Fruit fly (Drosophila melanogaster) S2 (cell line): ENCODE measurements around the gene CG18731.

ENCODE experiments used
- CG8478 ChIP-seq: fragments of >200 bp; optimal IDR thresholded peaks from 2 replicates; lab custom pipeline; 2018
- CTCF ChIP-seq, 2 experiments: fragments of >200 bp; optimal IDR thresholded peaks; 2 replicates each; lab custom pipeline; 2018

CG18731 gene

dm6 chr3R:29724745-29725144 lies at the start of gene CG18731, which contains the start of gene Naa40:
CG18731 (plus strand) TSS chr3R:29725027.
Naa40 (minus strand) TSS chr3R:29724950.
- no peak for TF ChIP-seq CTCF (optimal IDR thresholded peaks at IDR 0.05; lab: Kevin White, UChicago)
- no peak for TF ChIP-seq CG8478 (lab: Kevin White, UChicago)

DNA sequence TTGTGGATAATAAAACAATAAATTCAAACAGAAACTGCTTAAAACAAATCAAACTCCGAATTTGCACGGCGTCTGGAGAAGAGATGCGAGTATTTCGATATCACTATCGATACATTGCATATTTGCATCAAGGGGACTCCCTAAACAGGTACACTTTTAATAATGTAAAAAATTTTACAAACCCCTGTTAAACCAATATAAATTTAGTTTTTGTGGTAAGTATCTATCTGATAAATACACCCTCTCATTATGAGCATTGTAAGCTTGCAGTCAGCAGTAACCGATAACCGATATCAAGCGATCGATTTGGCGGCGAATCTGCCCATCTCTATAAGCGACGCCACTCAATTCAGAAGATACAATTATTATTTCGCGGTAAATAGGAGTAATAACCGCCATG lies 49.5 kb upstream of the CG18731 start, which contains the start of the genes Bub3 and Cap-D2:
Bub3 (minus strand) TSS at position 89 of the 400 bp plus-strand sequence.
Cap-D2 (plus strand) TSS at position 319 of the 400 bp plus-strand sequence.
- TF ChIP-seq CG8478 (lab: Kevin White, UChicago) (no peak), CTCF (optimal IDR thresholded peaks at IDR 0.05; lab: Kevin White, UChicago) (no peak)

dm6 chr3R:29681241-29681640 lies 43.6 kb upstream of the CG18731 start:
- TF ChIP-seq CTCF (optimal IDR thresholded peaks at IDR 0.05; lab: Kevin White, UChicago): no peak
- TF ChIP-seq CG8478 (lab: Kevin White, UChicago): no peak

DNA sequence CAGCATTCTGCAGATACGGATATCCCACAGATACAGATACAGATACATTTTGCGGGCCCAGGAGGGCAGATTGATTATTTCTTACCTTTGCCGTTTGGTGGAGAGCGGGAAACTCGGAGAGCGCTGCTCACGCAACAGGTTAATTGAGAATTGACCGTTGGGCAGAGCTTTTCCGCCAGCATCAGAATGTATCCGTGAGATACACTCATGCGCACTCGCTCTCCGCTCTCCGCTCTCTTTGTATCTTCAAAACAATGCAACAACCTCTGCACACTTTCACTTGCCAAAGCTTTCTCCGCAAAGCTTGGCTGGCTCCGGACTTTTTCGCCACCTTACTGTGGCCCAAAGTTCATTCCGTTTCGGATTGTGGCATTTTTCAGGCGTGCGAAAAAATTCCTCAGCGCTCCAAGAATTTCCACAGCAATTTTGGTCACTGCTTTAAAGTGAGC lies 42.7 kb upstream of the CG18731 start, which contains the start of the genes CG7582 and Gycalpha99B:
CG7582 (minus strand) TSS at position 127 of the 449 bp plus-strand sequence.
Gycalpha99B (plus strand) TSS at position 352 of the 449 bp plus-strand sequence.
- TF ChIP-seq CG8478 (lab: Kevin White, UChicago) (no peak), CTCF (optimal IDR thresholded peaks at IDR 0.05; lab: Kevin White, UChicago) (peak in 1 of 2 experiments; percentile 13)

- no peak for TF ChIP-seq CTCF (optimal IDR thresholded peaks at IDR 0.05; lab: Kevin White, UChicago)
Observed at dm6 chr3R:29686698-29687097, 38.1 kb upstream of the CG18731 start.

DNA sequence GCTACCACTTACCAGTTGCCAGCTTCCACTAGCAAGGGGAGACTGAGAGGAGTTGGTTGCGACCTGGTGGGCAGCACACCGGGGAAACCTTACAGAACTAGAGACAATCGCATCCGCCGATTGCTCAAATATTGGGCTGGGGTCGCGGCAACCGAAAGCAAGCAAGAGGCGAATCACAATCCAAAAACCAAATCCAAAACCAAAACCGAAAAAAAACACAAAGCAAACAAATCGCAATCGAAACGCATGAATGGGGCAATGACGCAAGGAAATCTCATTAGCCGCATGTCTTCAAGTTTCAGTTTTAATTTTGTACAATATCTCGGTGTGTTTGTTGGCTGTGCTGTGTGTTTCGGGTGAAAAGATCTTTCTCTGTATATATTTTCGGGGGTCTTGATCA lies 35.6 kb upstream of the CG18731 start, which contains the start of gene Obp99c:
Obp99c (minus strand) TSS at position 101 of the 400 bp plus-strand sequence.
- TF ChIP-seq CG8478 (lab: Kevin White, UChicago) (no peak), CTCF (optimal IDR thresholded peaks at IDR 0.05; lab: Kevin White, UChicago) (no peak)

- no peak for TF ChIP-seq CG8478 (lab: Kevin White, UChicago)
- TF ChIP-seq CTCF (optimal IDR thresholded peaks at IDR 0.05; lab: Kevin White, UChicago): no peak
Observed at dm6 chr3R:29689833-29690538, 34.8 kb upstream of the CG18731 start.

- no peak for TF ChIP-seq CTCF (optimal IDR thresholded peaks at IDR 0.05; lab: Kevin White, UChicago)
- TF ChIP-seq CG8478 (lab: Kevin White, UChicago): no peak
Observed at dm6 chr3R:29690539-29690852, 34.3 kb upstream of the CG18731 start.

DNA sequence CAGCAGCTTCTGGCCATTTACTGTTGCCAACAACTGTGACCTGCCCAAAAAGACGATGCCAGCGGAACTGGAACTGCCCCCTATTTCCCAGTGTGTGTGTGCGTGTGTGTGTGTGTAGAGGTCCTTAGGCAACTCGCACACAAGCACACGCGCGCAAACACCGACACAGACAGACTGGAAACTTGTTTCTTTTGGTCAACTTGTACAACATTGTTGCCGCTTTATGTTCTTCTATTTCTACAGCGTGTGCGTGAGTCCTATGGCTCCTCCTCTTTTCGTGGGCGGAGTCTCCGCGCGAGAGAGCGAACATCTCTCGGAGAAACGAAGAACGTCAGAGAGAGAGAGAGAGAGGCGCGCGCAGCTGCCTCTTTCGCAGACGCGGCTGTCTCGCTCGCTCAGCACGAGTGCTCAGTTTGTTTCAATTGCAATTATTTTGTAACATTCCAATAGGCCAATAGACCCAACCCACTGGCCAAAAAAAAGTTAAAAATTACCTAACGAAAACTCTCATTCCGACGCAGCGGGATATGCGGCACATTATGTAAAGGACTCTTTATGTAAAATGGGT lies 33.8 kb upstream of the CG18731 start:
- TF ChIP-seq CTCF (optimal IDR thresholded peaks at IDR 0.05; lab: Kevin White, UChicago): no peak
- TF ChIP-seq CG8478 (lab: Kevin White, UChicago): no peak

DNA sequence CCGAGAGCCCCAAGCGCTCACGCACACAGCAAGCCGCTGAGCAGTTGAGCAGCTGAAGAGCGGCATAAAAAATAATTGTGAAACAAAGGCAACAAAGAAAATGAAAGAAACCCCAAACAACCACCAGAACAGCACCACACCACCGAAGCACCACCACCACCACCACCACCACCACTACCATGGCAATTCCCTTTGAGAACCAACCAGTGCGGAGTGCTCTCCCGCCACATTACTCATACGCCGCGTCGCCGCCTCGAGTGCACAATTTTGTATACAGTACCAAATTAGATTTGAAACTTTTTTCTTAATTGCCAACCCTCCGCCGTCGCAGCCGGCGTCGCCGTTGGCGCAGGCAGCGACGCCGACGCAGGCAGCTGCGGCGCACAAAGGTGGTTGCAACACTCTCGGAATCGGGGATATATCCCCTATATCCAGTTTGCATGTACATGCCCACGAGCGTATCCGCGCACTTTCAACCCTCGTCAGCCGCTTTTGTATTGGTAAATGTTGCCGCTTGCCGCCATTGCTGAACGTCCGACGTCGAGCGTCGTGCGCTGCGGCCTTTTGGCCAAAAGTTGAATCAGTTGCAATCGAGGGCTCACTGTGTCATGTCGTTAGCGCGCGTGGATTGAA lies 32.7 kb upstream of the CG18731 start, which contains the start of gene dmrt99B:
dmrt99B (plus strand) TSS at position 583 of the 633 bp plus-strand sequence.
- TF ChIP-seq CTCF (optimal IDR thresholded peaks at IDR 0.05; lab: Kevin White, UChicago) (no peak), CG8478 (lab: Kevin White, UChicago) (no peak)

DNA sequence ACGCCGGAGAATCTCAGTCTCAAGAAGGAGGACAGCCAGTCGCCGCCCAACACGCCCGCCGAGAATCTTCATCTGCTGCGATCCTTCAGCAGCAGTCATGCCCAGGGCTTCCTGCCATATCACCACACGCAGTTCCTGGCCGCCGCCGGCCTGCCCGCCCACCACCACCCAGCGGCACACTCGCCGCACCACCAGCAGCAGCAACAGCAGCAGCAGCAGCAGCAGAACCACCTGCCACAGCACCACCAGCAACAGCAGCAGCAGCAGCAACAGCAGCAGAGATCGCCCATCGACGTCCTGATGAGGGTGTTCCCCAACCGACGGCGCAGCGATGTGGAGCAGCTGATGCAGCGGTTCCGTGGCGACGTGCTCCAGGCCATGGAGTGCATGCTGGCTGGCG lies 29.1 kb upstream of the CG18731 start:
- TF ChIP-seq CTCF (optimal IDR thresholded peaks at IDR 0.05; lab: Kevin White, UChicago) (no peak), CG8478 (lab: Kevin White, UChicago) (no peak)

DNA sequence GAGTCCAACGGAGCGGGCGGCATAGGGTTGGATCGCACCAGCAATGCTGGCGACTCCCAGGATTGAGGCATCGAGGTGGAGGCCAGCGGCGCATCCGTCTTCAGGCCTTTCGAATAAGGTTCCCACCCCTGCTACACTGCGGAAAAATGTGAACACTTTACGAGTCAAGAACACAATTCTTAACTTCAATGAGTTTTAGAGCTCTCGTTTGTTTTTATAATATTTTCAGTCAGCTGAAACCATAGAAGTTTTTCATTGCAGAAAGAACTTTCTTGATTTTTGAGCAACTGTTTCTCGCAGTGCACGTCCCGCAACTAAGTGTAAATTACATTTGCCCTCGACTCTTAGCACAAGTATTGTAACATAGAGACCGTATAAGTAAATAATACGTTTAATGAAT lies 28.5 kb upstream of the CG18731 start:
- TF ChIP-seq CG8478 (lab: Kevin White, UChicago) (no peak), CTCF (optimal IDR thresholded peaks at IDR 0.05; lab: Kevin White, UChicago) (no peak)

- TF ChIP-seq CTCF (optimal IDR thresholded peaks at IDR 0.05; lab: Kevin White, UChicago) (no peak), CG8478 (lab: Kevin White, UChicago) (no peak)
Observed at dm6 chr3R:29697841-29698240, 27.0 kb upstream of the CG18731 start.

DNA sequence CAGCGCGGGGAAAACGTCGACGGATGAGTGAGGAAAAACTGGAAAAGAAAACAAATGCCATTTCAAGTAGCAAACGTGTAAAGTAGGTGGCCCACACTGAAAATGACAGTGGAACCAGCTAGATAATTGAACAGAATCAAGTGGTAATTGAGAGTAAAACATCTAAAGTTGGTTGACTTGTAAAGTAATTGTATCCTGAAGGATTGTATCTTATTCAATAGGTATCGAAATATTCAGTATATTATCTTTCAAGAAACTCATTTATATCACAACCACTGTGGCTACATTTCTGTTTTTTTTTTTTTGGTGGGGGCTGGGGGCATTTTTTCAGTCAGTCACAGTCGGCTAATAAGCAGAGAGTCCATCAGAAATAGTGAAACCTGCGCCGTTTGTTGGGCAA lies 25.6 kb upstream of the CG18731 start:
- TF ChIP-seq CTCF (optimal IDR thresholded peaks at IDR 0.05; lab: Kevin White, UChicago) (no peak), CG8478 (lab: Kevin White, UChicago) (no peak)

dm6 chr3R:29701739-29702138 lies 23.1 kb upstream of the CG18731 start:
- TF ChIP-seq CTCF (optimal IDR thresholded peaks at IDR 0.05; lab: Kevin White, UChicago): no peak
- no peak for TF ChIP-seq CG8478 (lab: Kevin White, UChicago)
